Fruit fly (Drosophila melanogaster) whole organism: ENCODE data around the gene CG17816.

Source experiments
- CG8478 ChIP-seq: fragments of >200 bp; optimal IDR thresholded peaks from 2 replicates; lab custom pipeline; 2018; ENCODE audit warnings: inconsistent platforms
- usp ChIP-seq: fragments of >200 bp; optimal IDR thresholded peaks from 2 replicates; lab custom pipeline; 2017; ENCODE audit warnings: missing biosample characterization, missing genetic modification characterization, mixed read lengths

DNA sequence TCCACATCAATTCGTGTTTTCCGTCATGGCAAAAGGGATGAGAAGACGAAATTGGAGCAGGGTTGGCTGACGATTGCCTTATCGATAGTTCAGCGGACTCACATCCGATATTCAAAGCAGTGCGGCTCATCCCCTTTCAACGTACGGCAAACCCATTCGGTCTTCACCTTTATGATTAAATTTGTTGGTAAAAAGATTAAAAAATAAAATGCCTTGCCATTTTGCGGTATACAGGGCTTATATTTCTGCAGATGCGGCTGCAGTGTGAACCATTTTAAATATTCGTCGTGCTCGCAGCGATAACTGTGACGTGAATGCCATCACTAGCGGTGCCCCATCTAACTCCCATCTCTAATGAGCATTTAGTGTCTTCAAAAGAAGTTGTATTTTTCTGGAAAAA lies 20.8 kb upstream of the CG17816 start, which contains the start of the genes Taf7 and EMC1:
- no peak for TF ChIP-seq usp (GFP tag; lab: Kevin White, UChicago)
- TF ChIP-seq CG8478 (lab: Kevin White, UChicago) = no peak
